Fruit fly (Drosophila melanogaster) whole organism, embryonic: ENCODE data around the gene Antp.
A peak's percentile ranks its signal among the peaks of the same experiment; 100 is the strongest.

ENCODE experiments used
- Atf-2 ChIP-seq: fragments of 200-800 bp; sonication (Bioruptor generic); optimal IDR thresholded peaks from 2 replicates; lab custom pipeline; 2016; ENCODE audit warnings: missing biosample characterization, missing genetic modification characterization
- Bdp1 ChIP-seq: fragments of 200-800 bp; sonication (Bioruptor generic); optimal IDR thresholded peaks from 3 replicates; lab custom pipeline; 2016; ENCODE audit warnings: missing biosample characterization, missing genetic modification characterization
- CG11504 ChIP-seq: fragments of 200-800 bp; sonication (Bioruptor generic); optimal IDR thresholded peaks from 3 replicates; lab custom pipeline; 2019; ENCODE audit warnings: missing biosample characterization, mild to moderate bottlenecking, missing genetic modification characterization, moderate library complexity
- CG13894 ChIP-seq: fragments of 200-800 bp; sonication (Bioruptor generic); optimal IDR thresholded peaks from 3 replicates; lab custom pipeline; 2018; ENCODE audit warnings: missing biosample characterization, mild to moderate bottlenecking, missing genetic modification characterization, moderate library complexity
- CG14710 ChIP-seq: fragments of 200-800 bp; sonication (Bioruptor generic); optimal IDR thresholded peaks from 3 replicates; lab custom pipeline; 2019; ENCODE audit warnings: missing biosample characterization, mild to moderate bottlenecking, missing genetic modification characterization, moderate library complexity
- CG14860 ChIP-seq: fragments of 200-800 bp; sonication (Bioruptor generic); IDR thresholded peaks from 3 replicates; pipeline ENCODE4 v1.3.6; 2022; ENCODE audit warnings: missing biosample characterization, missing genetic modification characterization; ENCODE audit not compliant: partially characterized antibody
- CG16813 ChIP-seq: fragments of 200-800 bp; sonication (Bioruptor generic); IDR thresholded peaks from 3 replicates; pipeline ENCODE4 v1.3.6; 2022; ENCODE audit warnings: missing biosample characterization, missing genetic modification characterization; ENCODE audit not compliant: partially characterized antibody
- CG18262 ChIP-seq: fragments of 200-800 bp; optimal IDR thresholded peaks from 3 replicates; lab custom pipeline; 2019; ENCODE audit warnings: missing biosample characterization, mild to moderate bottlenecking, missing genetic modification characterization, moderate library complexity
- CG2889 ChIP-seq: fragments of 200-800 bp; sonication (Bioruptor generic); IDR thresholded peaks from 3 replicates; pipeline ENCODE4 v1.3.6; 2022; ENCODE audit warnings: missing biosample characterization, missing genetic modification characterization
- CG31224 ChIP-seq: fragments of 200-800 bp; sonication (Bioruptor generic); IDR thresholded peaks from 2 replicates; pipeline ENCODE4 v1.3.6; 2022; ENCODE audit warnings: missing biosample characterization, missing genetic modification characterization
- CG3163 ChIP-seq: fragments of 200-800 bp; sonication (Bioruptor generic); optimal IDR thresholded peaks from 3 replicates; lab custom pipeline; 2016; ENCODE audit warnings: missing biosample characterization, missing genetic modification characterization
- CG3281 ChIP-seq: fragments of 200-800 bp; sonication (Bioruptor generic); optimal IDR thresholded peaks from 3 replicates; lab custom pipeline; 2017; ENCODE audit warnings: missing biosample characterization, mild to moderate bottlenecking, missing genetic modification characterization
- CG3838 ChIP-seq: fragments of 200-800 bp; sonication (Bioruptor generic); optimal IDR thresholded peaks from 3 replicates; lab custom pipeline; 2016; ENCODE audit warnings: missing biosample characterization, missing genetic modification characterization
- CG4328 ChIP-seq: fragments of 200-800 bp; sonication (Bioruptor generic); optimal IDR thresholded peaks from 3 replicates; lab custom pipeline; 2017; ENCODE audit warnings: missing biosample characterization, missing genetic modification reagents, missing genetic modification characterization
- CG4404 ChIP-seq: fragments of 200-800 bp; sonication (Bioruptor generic); IDR thresholded peaks from 2 replicates; pipeline ENCODE4 v1.3.6; 2022; ENCODE audit warnings: missing biosample characterization, missing genetic modification characterization
- CG7928 ChIP-seq: fragments of 200-800 bp; sonication (Bioruptor generic); optimal IDR thresholded peaks from 2 replicates; lab custom pipeline; 2017; ENCODE audit warnings: missing biosample characterization, mild to moderate bottlenecking, missing genetic modification characterization
- CG8388 ChIP-seq: fragments of 200-800 bp; sonication (Bioruptor generic); optimal IDR thresholded peaks from 2 replicates; lab custom pipeline; 2019; ENCODE audit warnings: missing biosample characterization, mild to moderate bottlenecking, missing genetic modification characterization, moderate library complexity
- CG8944 ChIP-seq: fragments of 200-800 bp; sonication (Bioruptor generic); optimal IDR thresholded peaks from 3 replicates; lab custom pipeline; 2016; ENCODE audit warnings: missing biosample characterization, missing genetic modification characterization
- CG9609 ChIP-seq: fragments of 200-800 bp; sonication (Bioruptor generic); optimal IDR thresholded peaks from 3 replicates; lab custom pipeline; 2016; ENCODE audit warnings: missing biosample characterization, missing genetic modification characterization
- CTCF ChIP-seq: fragments of 200-800 bp; sonication (Bioruptor generic); optimal IDR thresholded peaks from 2 replicates; lab custom pipeline; 2017; ENCODE audit warnings: missing biosample characterization, mild to moderate bottlenecking, missing genetic modification characterization, moderate library complexity
- D ChIP-seq, 2 experiments: fragments of 200-800 bp in 1 of 2; fragments of >200 bp in 1 of 2; sonication (Bioruptor generic) in 1 of 2; optimal IDR thresholded peaks; 2 replicates in 1 of 2; 3 replicates in 1 of 2; lab custom pipeline; 2017; ENCODE audit warnings: mild to moderate bottlenecking in 1 of 2, missing biosample characterization in 1 of 2, missing genetic modification characterization in 1 of 2, missing genetic modification reagents in 1 of 2
- Dip3 ChIP-seq: fragments of 200-800 bp; sonication (Bioruptor generic); optimal IDR thresholded peaks from 3 replicates; lab custom pipeline; 2016; ENCODE audit warnings: missing biosample characterization, missing genetic modification characterization
- Gug ChIP-seq: fragments of 200-800 bp; sonication (Bioruptor generic); IDR thresholded peaks from 4 replicates; pipeline ENCODE4 v1.3.6; 2022; ENCODE audit warnings: missing biosample characterization, missing genetic modification characterization
- HLH54F ChIP-seq: fragments of 200-800 bp; sonication (Bioruptor generic); optimal IDR thresholded peaks from 3 replicates; lab custom pipeline; 2016; ENCODE audit warnings: missing biosample characterization, missing genetic modification characterization
- Max ChIP-seq: fragments of 200-800 bp; sonication (Bioruptor generic); optimal IDR thresholded peaks from 2 replicates; lab custom pipeline; 2016; ENCODE audit warnings: missing biosample characterization, mild to moderate bottlenecking, missing genetic modification characterization
- Oli ChIP-seq: fragments of 200-800 bp; sonication (Bioruptor generic); optimal IDR thresholded peaks from 2 replicates; lab custom pipeline; 2018; ENCODE audit warnings: missing biosample characterization, mild to moderate bottlenecking, missing genetic modification characterization, moderate library complexity
- Ptx1 ChIP-seq: fragments of 200-800 bp; sonication (Bioruptor generic); IDR thresholded peaks from 2 replicates; pipeline ENCODE4 v1.3.6; 2022; ENCODE audit warnings: missing biosample characterization, missing genetic modification characterization
- Stat92E ChIP-seq, 3 experiments: fragments of >200 bp in 2 of 3; fragments of 200-800 bp in 1 of 3; sonication (Bioruptor generic) in 1 of 3; optimal IDR thresholded peaks; 2 replicates each; lab custom pipeline; 2017 to 2019; ENCODE audit warnings: missing biosample characterization in 3 of 3, missing genetic modification characterization in 3 of 3, mild to moderate bottlenecking in 1 of 3, moderate library complexity in 1 of 3
- ara ChIP-seq: fragments of 200-800 bp; sonication (Bioruptor generic); IDR thresholded peaks from 2 replicates; pipeline ENCODE4 v1.3.6; 2022; ENCODE audit warnings: missing biosample characterization, missing genetic modification characterization
- btn ChIP-seq: fragments of 200-800 bp; sonication (Bioruptor generic); optimal IDR thresholded peaks from 2 replicates; lab custom pipeline; 2016; ENCODE audit warnings: missing biosample characterization, missing genetic modification characterization
- crp ChIP-seq, 2 experiments: fragments of 200-800 bp; sonication (Bioruptor generic); optimal IDR thresholded peaks; 2 replicates in 1 of 2; 3 replicates in 1 of 2; lab custom pipeline; 2017; ENCODE audit warnings: missing biosample characterization in 2 of 2, missing genetic modification characterization in 2 of 2, mild to moderate bottlenecking in 1 of 2, moderate library complexity in 1 of 2
- da ChIP-seq: fragments of 200-800 bp; sonication (Bioruptor generic); optimal IDR thresholded peaks from 2 replicates; lab custom pipeline; 2016; ENCODE audit warnings: missing biosample characterization, missing genetic modification characterization
- dan ChIP-seq: fragments of 200-800 bp; sonication (Bioruptor generic); IDR thresholded peaks from 2 replicates; pipeline ENCODE4 v1.3.6; 2022; ENCODE audit warnings: missing biosample characterization, missing genetic modification characterization
- dysf ChIP-seq: fragments of 200-800 bp; sonication (Bioruptor generic); IDR thresholded peaks from 3 replicates; pipeline ENCODE4 v1.3.6; 2022; ENCODE audit warnings: missing biosample characterization, missing genetic modification characterization
- gem ChIP-seq: fragments of 200-800 bp; sonication (Bioruptor generic); optimal IDR thresholded peaks from 2 replicates; lab custom pipeline; 2019; ENCODE audit warnings: missing biosample characterization, mild to moderate bottlenecking, missing genetic modification characterization, moderate library complexity
- hb ChIP-seq: fragments of 200-800 bp; sonication (Bioruptor generic); IDR thresholded peaks from 3 replicates; pipeline ENCODE4 v1.3.6; 2022; ENCODE audit warnings: missing biosample characterization, missing genetic modification characterization; ENCODE audit not compliant: partially characterized antibody
- hth ChIP-seq: fragments of >200 bp; optimal IDR thresholded peaks from 2 replicates; lab custom pipeline; 2017; ENCODE audit warnings: inconsistent platforms
- mld ChIP-seq: fragments of 200-800 bp; sonication (Bioruptor generic); IDR thresholded peaks from 3 replicates; pipeline ENCODE4 v1.3.6; 2022; ENCODE audit warnings: missing biosample characterization, missing genetic modification characterization; ENCODE audit not compliant: partially characterized antibody
- odd ChIP-seq: fragments of 200-800 bp; sonication (Bioruptor generic); optimal IDR thresholded peaks from 2 replicates; lab custom pipeline; 2017; ENCODE audit warnings: missing biosample characterization, mild to moderate bottlenecking, missing genetic modification characterization
- peb ChIP-seq: fragments of 200-800 bp; sonication (Bioruptor generic); IDR thresholded peaks from 2 replicates; pipeline ENCODE4 v1.3.6; 2022; ENCODE audit warnings: missing biosample characterization, missing genetic modification characterization
- pnt ChIP-seq: fragments of 200-800 bp; sonication (Bioruptor generic); optimal IDR thresholded peaks from 3 replicates; lab custom pipeline; 2016; ENCODE audit warnings: missing biosample characterization, missing genetic modification characterization
- sc ChIP-seq, 3 experiments: fragments of >200 bp in 2 of 3; fragments of 200-800 bp in 1 of 3; sonication (Bioruptor generic) in 1 of 3; optimal IDR thresholded peaks; 2 replicates in 2 of 3; 3 replicates in 1 of 3; lab custom pipeline; 2017; ENCODE audit warnings: mild to moderate bottlenecking in 1 of 3, missing biosample characterization in 1 of 3, missing genetic modification characterization in 1 of 3, missing genetic modification reagents in 1 of 3
- schlank ChIP-seq: fragments of 200-800 bp; sonication (Bioruptor generic); optimal IDR thresholded peaks from 2 replicates; lab custom pipeline; 2018; ENCODE audit warnings: missing biosample characterization, mild to moderate bottlenecking, missing genetic modification characterization
- sens ChIP-seq: fragments of 200-800 bp; sonication (Bioruptor generic); peaks from one replicate; lab custom pipeline; 2016; ENCODE audit warnings: missing biosample characterization, missing genetic modification characterization
- slou ChIP-seq: fragments of 200-800 bp; sonication (Bioruptor generic); optimal IDR thresholded peaks from 3 replicates; lab custom pipeline; 2016; ENCODE audit warnings: missing biosample characterization, missing genetic modification characterization
- so ChIP-seq: fragments of 200-800 bp; sonication (Bioruptor generic); IDR thresholded peaks from 3 replicates; pipeline ENCODE4 v1.3.6; 2022; ENCODE audit warnings: missing biosample characterization, missing genetic modification characterization
- ssp ChIP-seq: fragments of 200-800 bp; sonication (Bioruptor generic); IDR thresholded peaks from 2 replicates; pipeline ENCODE4 v1.3.6; 2022; ENCODE audit warnings: missing biosample characterization, missing genetic modification characterization
- ttk ChIP-seq: fragments of 200-800 bp; sonication (Bioruptor generic); IDR thresholded peaks from 2 replicates; pipeline ENCODE4 v2.1.2; 2022; ENCODE audit warnings: missing biosample characterization, missing genetic modification characterization
- unpg ChIP-seq: fragments of 200-800 bp; sonication (Bioruptor generic); optimal IDR thresholded peaks from 3 replicates; lab custom pipeline; 2018; ENCODE audit warnings: missing biosample characterization, mild to moderate bottlenecking, missing genetic modification characterization, moderate library complexity
- zfh1 ChIP-seq: fragments of 200-800 bp; sonication (Bioruptor generic); IDR thresholded peaks from 3 replicates; pipeline ENCODE4 v1.3.6; 2022; ENCODE audit warnings: missing biosample characterization, missing genetic modification characterization

Gene Antp

DNA sequence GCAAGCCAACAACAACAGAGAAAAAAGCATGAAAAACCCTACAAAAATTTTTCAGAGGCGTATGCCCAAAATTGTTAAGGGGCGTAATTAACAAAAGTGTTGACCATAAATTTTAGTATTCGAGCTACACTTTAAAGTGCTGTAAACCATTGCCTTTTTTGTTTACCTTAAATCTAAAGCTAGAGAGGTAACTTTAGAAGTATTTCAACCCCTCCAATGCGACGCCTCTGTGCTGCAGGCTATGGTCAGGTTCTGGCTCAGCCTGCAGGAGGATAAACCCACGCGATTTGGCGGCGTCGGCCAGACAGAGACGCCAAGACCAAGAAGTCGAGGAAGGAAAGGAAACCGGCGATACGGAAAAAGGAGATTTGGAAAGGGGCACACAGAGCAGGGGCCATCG is 84.6 kb downstream of the Antp start (continued):
- TF ChIP-seq dan (GFP tag; lab: Robert Waterston, UW) = peak; percentile 69
- peak; percentile 51 for TF ChIP-seq CG9609 (GFP tag; lab: Kevin White, UChicago)
- peak; percentile 8 for TF ChIP-seq slou
- TF ChIP-seq Atf-2 (GFP tag; lab: Kevin White, UChicago) = peak; percentile 70
- peak; percentile 81 for TF ChIP-seq gem
- TF ChIP-seq unpg (GFP tag; lab: Kevin White, UChicago) = peak; percentile 73
- TF ChIP-seq sens (GFP tag; lab: Kevin White, UChicago) = peak; percentile 97
- no peak for TF ChIP-seq CG14860 (GFP tag; lab: Robert Waterston, UW)
- no peak for TF ChIP-seq so (GFP tag; lab: Robert Waterston, UW)
- TF ChIP-seq peb = peak; percentile 57
- TF ChIP-seq CG31224 (GFP tag; lab: Robert Waterston, UW) = peak; percentile 44; the same call in 1 of the 2 replicates
- no peak for TF ChIP-seq sc (optimal IDR thresholded peaks at IDR 0.05; lab: Kevin White, UChicago)
- TF ChIP-seq sc (GFP tag; optimal IDR thresholded peaks at IDR 0.05; lab: Kevin White, UChicago) = peak; percentile 4
- TF ChIP-seq odd = peak; percentile 42
- TF ChIP-seq CG2889 (GFP tag; lab: Robert Waterston, UW) = 0 out of 3 replicates have a peak, but pooled peaks have one; percentile 28
- peak; percentile 86 for TF ChIP-seq CG14710
- TF ChIP-seq schlank = peak; percentile 27
- TF ChIP-seq Bdp1 (GFP tag; lab: Kevin White, UChicago) = peak; percentile 46
- TF ChIP-seq D (optimal IDR thresholded peaks at IDR 0.05; lab: Kevin White, UChicago) = no peak
- peak; percentile 74 for TF ChIP-seq D (GFP tag; optimal IDR thresholded peaks at IDR 0.05; lab: Kevin White, UChicago)
- peak; percentile 25; the same call in 1 of the 2 replicates for TF ChIP-seq ttk
- peak; percentile 66 for TF ChIP-seq dysf (GFP tag; lab: Robert Waterston, UW)
- peak; percentile 59 for TF ChIP-seq ssp (GFP tag; lab: Robert Waterston, UW)
- TF ChIP-seq da = no peak
- peak; percentile 63 for TF ChIP-seq Oli (tag; lab: Kevin White, UChicago)
- no peak for TF ChIP-seq crp (GFP tag; optimal IDR thresholded peaks at IDR 0.05; lab: Kevin White, UChicago)
- TF ChIP-seq hth (lab: Kevin White, UChicago) = no peak
- peak; percentile 63 for TF ChIP-seq Max (GFP tag; lab: Kevin White, UChicago)
- TF ChIP-seq CG8388 = peak; percentile 70
- TF ChIP-seq Stat92E (GFP tag; optimal IDR thresholded peaks at IDR 0.05; lab: Kevin White, UChicago) = no peak
- no peak for TF ChIP-seq CTCF (GFP tag; lab: Kevin White, UChicago)
- TF ChIP-seq CG7928 (GFP tag; lab: Kevin White, UChicago) = peak; percentile 4
- peak; percentile 91 for TF ChIP-seq CG18262 (tag; lab: Kevin White, UChicago)
- TF ChIP-seq CG3281 (GFP tag; lab: Kevin White, UChicago) = peak; percentile 53
- TF ChIP-seq CG4404 = peak; percentile 93
- TF ChIP-seq mld = no peak
- peak; percentile 60 for TF ChIP-seq CG8944 (GFP tag; lab: Kevin White, UChicago)
- TF ChIP-seq CG11504 (tag; lab: Kevin White, UChicago) = peak; percentile 80
- TF ChIP-seq Dip3 = no peak
- TF ChIP-seq CG4328 = no peak
- peak; percentile 72 for TF ChIP-seq btn (GFP tag; lab: Kevin White, UChicago)
- TF ChIP-seq CG3838 = no peak
- TF ChIP-seq CG3163 (GFP tag; lab: Kevin White, UChicago) = peak; percentile 38
- TF ChIP-seq HLH54F (GFP tag; lab: Kevin White, UChicago) = peak; percentile 42
- TF ChIP-seq zfh1 (GFP tag; lab: Robert Waterston, UW) = peak; percentile 89
- peak; percentile 90 for TF ChIP-seq ara
- TF ChIP-seq CG16813 (GFP tag; lab: Robert Waterston, UW) = no peak
- peak; percentile 75 for TF ChIP-seq Ptx1 (GFP tag; lab: Robert Waterston, UW)
- peak; percentile 62 for TF ChIP-seq CG13894
- peak; percentile 74 for TF ChIP-seq pnt (GFP tag; lab: Kevin White, UChicago)
- peak; percentile 58; the same call in 3 of the 4 replicates for TF ChIP-seq Gug (GFP tag; lab: Robert Waterston, UW)
- no peak for TF ChIP-seq hb
